Fruit fly (Drosophila melanogaster) whole organism, embryonic: ENCODE data around the gene Ptp36E.

Experiments used
- Atf3 ChIP-seq: fragments of 200-800 bp; sonication (Bioruptor generic); optimal IDR thresholded peaks from 3 replicates; lab custom pipeline; 2016; ENCODE audit warnings: missing biosample characterization, missing genetic modification characterization
- CG11398 ChIP-seq: fragments of 200-800 bp; sonication (Bioruptor generic); optimal IDR thresholded peaks from 2 replicates; lab custom pipeline; 2016; ENCODE audit warnings: missing biosample characterization, missing genetic modification characterization
- CG11695 ChIP-seq: fragments of 200-800 bp; sonication (Bioruptor generic); IDR thresholded peaks from 3 replicates; pipeline ENCODE4 v1.3.6; 2022; ENCODE audit warnings: missing biosample characterization, missing genetic modification characterization
- CG12155 ChIP-seq: fragments of 200-800 bp; sonication (Bioruptor generic); optimal IDR thresholded peaks from 3 replicates; lab custom pipeline; 2016; ENCODE audit warnings: missing biosample characterization, missing genetic modification characterization
- CG12236 ChIP-seq: fragments of 200-800 bp; sonication (Bioruptor generic); optimal IDR thresholded peaks from 2 replicates; lab custom pipeline; 2016; ENCODE audit warnings: missing biosample characterization, missing genetic modification characterization
- CG13296 ChIP-seq: fragments of 200-800 bp; sonication (Bioruptor generic); optimal IDR thresholded peaks from 3 replicates; lab custom pipeline; 2018; ENCODE audit warnings: missing biosample characterization, mild to moderate bottlenecking, missing genetic modification characterization
- CG14014 ChIP-seq: fragments of 200-800 bp; sonication (Bioruptor generic); IDR thresholded peaks from 2 replicates; pipeline ENCODE4 v1.3.6; 2022; ENCODE audit warnings: missing biosample characterization, missing genetic modification characterization
- CG15601 ChIP-seq: fragments of 200-800 bp; sonication (Bioruptor generic); optimal IDR thresholded peaks from 3 replicates; lab custom pipeline; 2019; ENCODE audit warnings: missing biosample characterization, mild to moderate bottlenecking, missing genetic modification characterization, moderate library complexity
- CG17802 ChIP-seq: fragments of 200-800 bp; sonication (Bioruptor generic); optimal IDR thresholded peaks from 2 replicates; lab custom pipeline; 2018; ENCODE audit warnings: missing biosample characterization, mild to moderate bottlenecking, missing genetic modification characterization, moderate library complexity
- CG18011 ChIP-seq: fragments of 200-800 bp; sonication (Bioruptor generic); optimal IDR thresholded peaks from 2 replicates; lab custom pipeline; 2017; ENCODE audit warnings: missing biosample characterization, missing genetic modification characterization, mild to moderate bottlenecking, moderate library complexity, missing genotype
- CG34376 ChIP-seq: fragments of 200-800 bp; sonication (Bioruptor generic); optimal IDR thresholded peaks from 2 replicates; lab custom pipeline; 2018; ENCODE audit warnings: missing biosample characterization, mild to moderate bottlenecking, missing genetic modification characterization
- CG42726 ChIP-seq: fragments of 200-800 bp; sonication (Bioruptor generic); IDR thresholded peaks from 2 replicates; pipeline ENCODE4 v1.3.6; 2022; ENCODE audit warnings: missing biosample characterization, missing genetic modification characterization; ENCODE audit not compliant: partially characterized antibody
- CG7745 ChIP-seq: fragments of 200-800 bp; sonication (Bioruptor generic); optimal IDR thresholded peaks from 2 replicates; lab custom pipeline; 2018; ENCODE audit warnings: missing biosample characterization, mild to moderate bottlenecking, missing genetic modification characterization, moderate library complexity
- CG8765 ChIP-seq: fragments of 200-800 bp; sonication (Bioruptor generic); IDR thresholded peaks from 2 replicates; pipeline ENCODE4 v1.3.6; 2022; ENCODE audit warnings: missing biosample characterization, missing genetic modification characterization
- CHES-1-like ChIP-seq: fragments of 200-800 bp; sonication (Bioruptor generic); optimal IDR thresholded peaks from 2 replicates; lab custom pipeline; 2016; ENCODE audit warnings: missing biosample characterization, missing genetic modification characterization
- Dll ChIP-seq: fragments of 200-800 bp; sonication (Bioruptor generic); IDR thresholded peaks from 4 replicates; pipeline ENCODE4 v1.3.6; 2022; ENCODE audit warnings: missing biosample characterization, missing genetic modification characterization; ENCODE audit not compliant: partially characterized antibody
- Fer3 ChIP-seq: fragments of 200-800 bp; sonication (Bioruptor generic); optimal IDR thresholded peaks from 2 replicates; lab custom pipeline; 2018; ENCODE audit warnings: missing biosample characterization, mild to moderate bottlenecking, missing genetic modification characterization, moderate library complexity
- Hmx ChIP-seq: fragments of 200-800 bp; sonication (Bioruptor generic); optimal IDR thresholded peaks from 2 replicates; lab custom pipeline; 2016; ENCODE audit warnings: missing biosample characterization, missing genetic modification characterization
- Meics ChIP-seq: fragments of 200-800 bp; sonication (Bioruptor generic); optimal IDR thresholded peaks from 2 replicates; lab custom pipeline; 2017; ENCODE audit warnings: missing biosample characterization, mild to moderate bottlenecking, missing genetic modification characterization
- Oli ChIP-seq: fragments of 200-800 bp; sonication (Bioruptor generic); optimal IDR thresholded peaks from 2 replicates; lab custom pipeline; 2018; ENCODE audit warnings: missing biosample characterization, mild to moderate bottlenecking, missing genetic modification characterization, moderate library complexity
- Sox102F ChIP-seq: fragments of 200-800 bp; sonication (Bioruptor generic); optimal IDR thresholded peaks from 2 replicates; lab custom pipeline; 2018; ENCODE audit warnings: missing biosample characterization, mild to moderate bottlenecking, missing genetic modification characterization, moderate library complexity
- YL-1 ChIP-seq: fragments of 200-800 bp; sonication (Bioruptor generic); optimal IDR thresholded peaks from 3 replicates; lab custom pipeline; 2017; ENCODE audit warnings: missing biosample characterization, mild to moderate bottlenecking, missing genetic modification characterization
- ac ChIP-seq: fragments of 200-800 bp; sonication (Bioruptor generic); optimal IDR thresholded peaks from 3 replicates; lab custom pipeline; 2017; ENCODE audit warnings: missing biosample characterization, mild to moderate bottlenecking, missing genetic modification characterization
- ash1 ChIP-seq: fragments of 200-800 bp; sonication (Bioruptor generic); optimal IDR thresholded peaks from 2 replicates; lab custom pipeline; 2018; ENCODE audit warnings: missing biosample characterization, mild to moderate bottlenecking, missing genetic modification characterization
- cg ChIP-seq: fragments of 200-800 bp; sonication (Bioruptor generic); optimal IDR thresholded peaks from 3 replicates; lab custom pipeline; 2019; ENCODE audit warnings: missing biosample characterization, mild to moderate bottlenecking, missing genetic modification characterization, moderate library complexity
- chinmo ChIP-seq: fragments of 200-800 bp; sonication (Bioruptor generic); IDR thresholded peaks from 4 replicates; pipeline ENCODE4 v1.3.6; 2022; ENCODE audit warnings: missing biosample characterization, missing genetic modification characterization; ENCODE audit not compliant: partially characterized antibody
- croc ChIP-seq: fragments of 200-800 bp; sonication (Bioruptor generic); conservative IDR thresholded peaks from 3 replicates; pipeline ENCODE4 v1.3.6; 2022; ENCODE audit warnings: missing biosample characterization, missing genetic modification characterization
- ems ChIP-seq: fragments of 200-800 bp; sonication (Bioruptor generic); optimal IDR thresholded peaks from 3 replicates; lab custom pipeline; 2016; ENCODE audit warnings: missing biosample characterization, missing genetic modification characterization
- esg ChIP-seq: fragments of 200-800 bp; sonication (Bioruptor generic); conservative IDR thresholded peaks from 2 replicates; pipeline ENCODE4 v1.3.6; 2022; ENCODE audit warnings: missing biosample characterization, missing genetic modification characterization
- eyg ChIP-seq: fragments of 200-800 bp; sonication (Bioruptor generic); optimal IDR thresholded peaks from 3 replicates; lab custom pipeline; 2016; ENCODE audit warnings: missing biosample characterization, missing genetic modification characterization
- gcm ChIP-seq: fragments of 200-800 bp; sonication (Bioruptor generic); optimal IDR thresholded peaks from 2 replicates; lab custom pipeline; 2019; ENCODE audit warnings: missing biosample characterization, mild to moderate bottlenecking, missing genetic modification characterization, moderate library complexity
- h ChIP-seq: fragments of >200 bp; optimal IDR thresholded peaks from 2 replicates; lab custom pipeline; 2017
- her ChIP-seq: fragments of 200-800 bp; sonication (Bioruptor generic); optimal IDR thresholded peaks from 2 replicates; lab custom pipeline; 2016; ENCODE audit warnings: missing biosample characterization, missing genetic modification characterization
- maf-S ChIP-seq: fragments of 200-800 bp; sonication (Bioruptor generic); optimal IDR thresholded peaks from 2 replicates; lab custom pipeline; 2016; ENCODE audit warnings: missing biosample characterization, missing genetic modification characterization
- mirr ChIP-seq: fragments of 200-800 bp; sonication (Bioruptor generic); optimal IDR thresholded peaks from 3 replicates; lab custom pipeline; 2018; ENCODE audit warnings: missing biosample characterization, mild to moderate bottlenecking, missing genetic modification characterization
- nerfin-2 ChIP-seq: fragments of 200-800 bp; sonication (Bioruptor generic); IDR thresholded peaks from 2 replicates; pipeline ENCODE4 v1.3.6; 2022; ENCODE audit warnings: missing biosample characterization, missing genetic modification characterization; ENCODE audit not compliant: partially characterized antibody
- oc ChIP-seq: fragments of 200-800 bp; sonication (Bioruptor generic); optimal IDR thresholded peaks from 2 replicates; lab custom pipeline; 2018; ENCODE audit warnings: missing biosample characterization, mild to moderate bottlenecking, missing genetic modification characterization, moderate library complexity
- odd ChIP-seq: fragments of 200-800 bp; sonication (Bioruptor generic); optimal IDR thresholded peaks from 2 replicates; lab custom pipeline; 2017; ENCODE audit warnings: missing biosample characterization, mild to moderate bottlenecking, missing genetic modification characterization
- onecut ChIP-seq: fragments of 200-800 bp; sonication (Bioruptor generic); IDR thresholded peaks from 2 replicates; pipeline ENCODE4 v1.3.6; 2022; ENCODE audit warnings: missing biosample characterization, missing genetic modification characterization
- pan ChIP-seq, 4 experiments: fragments of >200 bp in 3 of 4; fragments of 200-800 bp in 1 of 4; sonication (Bioruptor generic) in 1 of 4; optimal IDR thresholded peaks in 3 of 4; IDR thresholded peaks in 1 of 4; 2 replicates each; pipeline versions ENCODE4 v1.3.6 to Lab custom; 2017 to 2022; ENCODE audit warnings: missing biosample characterization in 2 of 4, missing genetic modification characterization in 2 of 4, mixed read lengths in 1 of 4
- peb ChIP-seq: fragments of 200-800 bp; sonication (Bioruptor generic); IDR thresholded peaks from 2 replicates; pipeline ENCODE4 v1.3.6; 2022; ENCODE audit warnings: missing biosample characterization, missing genetic modification characterization
- pho ChIP-seq: fragments of 200-800 bp; sonication (Bioruptor generic); optimal IDR thresholded peaks from 2 replicates; lab custom pipeline; 2016; ENCODE audit warnings: missing biosample characterization, missing genetic modification characterization
- pzg ChIP-seq: fragments of 200-800 bp; sonication (Bioruptor generic); optimal IDR thresholded peaks from 3 replicates; lab custom pipeline; 2018; ENCODE audit warnings: missing biosample characterization, mild to moderate bottlenecking, missing genetic modification characterization, moderate library complexity
- schlank ChIP-seq: fragments of 200-800 bp; sonication (Bioruptor generic); optimal IDR thresholded peaks from 2 replicates; lab custom pipeline; 2018; ENCODE audit warnings: missing biosample characterization, mild to moderate bottlenecking, missing genetic modification characterization
- sima ChIP-seq: fragments of 200-800 bp; sonication (Bioruptor generic); optimal IDR thresholded peaks from 2 replicates; lab custom pipeline; 2016; ENCODE audit warnings: missing biosample characterization, missing genetic modification characterization
- stc ChIP-seq: fragments of 200-800 bp; sonication (Bioruptor generic); IDR thresholded peaks from 2 replicates; pipeline ENCODE4 v1.3.6; 2022; ENCODE audit warnings: missing biosample characterization, missing genetic modification characterization
- tup ChIP-seq: fragments of 200-800 bp; sonication (Bioruptor generic); optimal IDR thresholded peaks from 2 replicates; lab custom pipeline; 2016; ENCODE audit warnings: missing biosample characterization, mild to moderate bottlenecking, missing genetic modification characterization, moderate library complexity
- tx ChIP-seq: fragments of 200-800 bp; sonication (Bioruptor generic); optimal IDR thresholded peaks from 2 replicates; lab custom pipeline; 2016; ENCODE audit warnings: missing biosample characterization, missing genetic modification characterization
- yki ChIP-seq: fragments of >200 bp; optimal IDR thresholded peaks from 3 replicates; lab custom pipeline; 2018
- zen2 ChIP-seq: fragments of 200-800 bp; sonication (Bioruptor generic); IDR thresholded peaks from 3 replicates; pipeline ENCODE4 v1.3.6; 2022; ENCODE audit warnings: missing biosample characterization, missing genetic modification characterization; ENCODE audit not compliant: partially characterized antibody

Ptp36E gene

DNA sequence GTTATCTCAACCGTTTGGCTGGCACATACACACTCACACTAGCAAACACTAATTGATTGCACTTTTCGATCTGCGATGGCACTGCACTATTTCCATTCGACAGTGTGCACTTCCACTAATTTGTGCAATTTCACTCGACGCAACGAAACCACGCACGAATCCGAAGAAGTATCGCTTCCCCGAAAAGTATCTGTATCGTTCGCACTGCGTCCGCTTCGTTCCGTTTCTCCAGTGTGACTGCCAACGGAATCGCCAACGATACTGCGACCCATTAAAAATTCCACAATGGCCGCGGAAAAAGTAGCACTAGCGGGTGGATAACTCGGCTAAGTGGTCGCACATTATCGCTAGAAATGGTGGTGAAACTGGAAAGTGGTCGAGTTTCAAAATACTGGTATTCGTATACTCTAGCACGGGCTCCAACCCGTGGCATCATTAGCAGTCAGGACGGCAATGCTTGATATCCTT lies 32.6 kb downstream of the Ptp36E start, which contains the start of gene Socs36E (continued):
- TF ChIP-seq CG8765 (GFP tag; lab: Robert Waterston, UW), result no peak
- no peak for TF ChIP-seq gcm (GFP tag; lab: Kevin White, UChicago)
- no peak for TF ChIP-seq onecut
- TF ChIP-seq CG11695 (GFP tag; lab: Robert Waterston, UW), result no peak
- peak; percentile 32; the same call in 2 of the 4 replicates for TF ChIP-seq Dll (GFP tag; lab: Robert Waterston, UW)
- TF ChIP-seq peb, result no peak
- no peak for TF ChIP-seq Meics (GFP tag; lab: Kevin White, UChicago)
- peak; percentile 0 for TF ChIP-seq CG13296 (GFP tag; lab: Kevin White, UChicago)
- peak; percentile 55 for TF ChIP-seq her (GFP tag; lab: Kevin White, UChicago)
- no peak for TF ChIP-seq Fer3
- no peak for TF ChIP-seq cg
- TF ChIP-seq esg, result no peak
- no peak for TF ChIP-seq Oli (tag; lab: Kevin White, UChicago)
- TF ChIP-seq pho (GFP tag; lab: Kevin White, UChicago), result peak; percentile 37
- peak; percentile 31 for TF ChIP-seq CG7745 (tag; lab: Kevin White, UChicago)
- TF ChIP-seq ac (GFP tag; lab: Kevin White, UChicago), result no peak
- TF ChIP-seq tx (GFP tag; lab: Kevin White, UChicago), result no peak
- peak; percentile 100 for TF ChIP-seq pzg (GFP tag; lab: Kevin White, UChicago)
- TF ChIP-seq Hmx (GFP tag; lab: Kevin White, UChicago), result no peak
- TF ChIP-seq ems (GFP tag; lab: Kevin White, UChicago), result no peak
- TF ChIP-seq Sox102F (GFP tag; lab: Kevin White, UChicago), result no peak
- no peak for TF ChIP-seq sima
- no peak; the same call in 2 of the 3 replicates for TF ChIP-seq zen2 (GFP tag; lab: Robert Waterston, UW)
- no peak for TF ChIP-seq YL-1 (GFP tag; lab: Kevin White, UChicago)
- no peak for TF ChIP-seq CG18011 (GFP tag; lab: Kevin White, UChicago)
- TF ChIP-seq mirr (GFP tag; lab: Kevin White, UChicago), result peak; percentile 39
- no peak for TF ChIP-seq eyg (GFP tag; lab: Kevin White, UChicago)
- TF ChIP-seq chinmo, result peak; percentile 86; the same call in 2 of the 4 replicates
- TF ChIP-seq ash1 (GFP tag; lab: Kevin White, UChicago), result peak; percentile 50
- TF ChIP-seq tup (GFP tag; lab: Kevin White, UChicago), result no peak
- TF ChIP-seq CG17802 (tag; lab: Kevin White, UChicago), result peak; percentile 26
- no peak for TF ChIP-seq croc
- no peak for TF ChIP-seq CG12155
- peak; percentile 31 for TF ChIP-seq CG11398
- no peak for TF ChIP-seq stc (GFP tag; lab: Robert Waterston, UW)
- TF ChIP-seq CG15601 (tag; lab: Kevin White, UChicago), result peak; percentile 38
- peak; percentile 24 for TF ChIP-seq Atf3 (GFP tag; lab: Kevin White, UChicago)
- TF ChIP-seq CG42726, result peak; percentile 84
- peak; percentile 24 for TF ChIP-seq oc (tag; lab: Kevin White, UChicago)
- no peak for TF ChIP-seq maf-S (GFP tag; lab: Kevin White, UChicago)
- no peak for TF ChIP-seq CG12236 (GFP tag; lab: Kevin White, UChicago)
- TF ChIP-seq schlank (tag; lab: Kevin White, UChicago), result no peak
- peak; percentile 42 for TF ChIP-seq CG34376
- TF ChIP-seq nerfin-2 (GFP tag; lab: Robert Waterston, UW), result 0 out of 2 replicates have a peak, but pooled peaks have one; percentile 12
- no peak for TF ChIP-seq h (lab: Kevin White, UChicago)
- no peak for TF ChIP-seq CG14014 (GFP tag; lab: Robert Waterston, UW)
- no peak for TF ChIP-seq odd
- peak; percentile 49 for TF ChIP-seq CHES-1-like
- no peak for TF ChIP-seq pan (optimal IDR thresholded peaks at IDR 0.05; lab: Kevin White, UChicago)
- peak in 1 of 2 experiments; percentile 5 for TF ChIP-seq pan (GFP tag; optimal IDR thresholded peaks at IDR 0.05 in 1 of 2, IDR thresholded peaks at IDR 0.05 in 1 of 2)
- peak; percentile 25 for TF ChIP-seq yki (lab: Kevin White, UChicago)
